Worm (Caenorhabditis elegans) whole organism, L3 larva: Measurements from ENCODE around the gene K10D11.5.

Experiments used
- R02D3.7 ChIP-seq: fragments of 150-350 bp; optimal IDR thresholded peaks from 2 replicates; lab custom pipeline; 2014; ENCODE audit warnings: missing biosample characterization, missing genetic modification characterization
- ZK546.5 ChIP-seq: sonication (generic microtip); optimal IDR thresholded peaks from 2 replicates; lab custom pipeline; 2017; ENCODE audit warnings: missing biosample characterization, missing genetic modification characterization
- ceh-16 ChIP-seq: sonication (generic microtip); optimal IDR thresholded peaks from 2 replicates; lab custom pipeline; 2017; ENCODE audit warnings: missing biosample characterization, missing genetic modification characterization
- ceh-82 ChIP-seq: fragments of 150-350 bp; optimal IDR thresholded peaks from 2 replicates; lab custom pipeline; 2014; ENCODE audit warnings: missing biosample characterization, missing genetic modification characterization
- ceh-9 ChIP-seq: sonication (generic microtip); optimal IDR thresholded peaks from 2 replicates; lab custom pipeline; 2018; ENCODE audit warnings: missing biosample characterization, missing genetic modification characterization
- daf-12 ChIP-seq: fragments of 150-350 bp; optimal IDR thresholded peaks from 2 replicates; lab custom pipeline; 2014; ENCODE audit warnings: missing biosample characterization, missing genetic modification reagents, missing genetic modification characterization
- egl-27 ChIP-seq: sonication (generic microtip); optimal IDR thresholded peaks from 4 replicates; lab custom pipeline; 2017; ENCODE audit warnings: missing biosample characterization, missing genetic modification reagents, missing genetic modification characterization
- egl-5 ChIP-seq: fragments of 150-350 bp; optimal IDR thresholded peaks from 2 replicates; lab custom pipeline; 2017; ENCODE audit warnings: missing biosample characterization, missing genetic modification reagents, missing genetic modification characterization, inconsistent platforms
- elt-1 ChIP-seq: fragments of 150-350 bp; optimal IDR thresholded peaks from 2 replicates; lab custom pipeline; 2014; ENCODE audit warnings: missing biosample characterization, missing genetic modification characterization
- elt-2 ChIP-seq: sonication (generic microtip); optimal IDR thresholded peaks from 2 replicates; lab custom pipeline; 2016; ENCODE audit warnings: missing genetic modification reagents, mild to moderate bottlenecking, missing genetic modification characterization, missing compliant biosample characterization
- elt-3 ChIP-seq, 3 experiments: fragments of 150-350 bp in 1 of 3; sonication (generic microtip) in 2 of 3; optimal IDR thresholded peaks; 2 replicates in 2 of 3; 4 replicates in 1 of 3; lab custom pipeline; 2014 to 2017; ENCODE audit warnings: missing biosample characterization in 3 of 3, missing genetic modification characterization in 3 of 3
- fkh-10 ChIP-seq: sonication (generic microtip); optimal IDR thresholded peaks from 2 replicates; lab custom pipeline; 2017; ENCODE audit warnings: missing biosample characterization, missing genetic modification reagents, missing genetic modification characterization
- fkh-2 ChIP-seq: fragments of 150-350 bp; optimal IDR thresholded peaks from 2 replicates; lab custom pipeline; 2014; ENCODE audit warnings: missing biosample characterization, missing genetic modification reagents, missing genetic modification characterization
- jun-1 ChIP-seq: fragments of 150-350 bp; optimal IDR thresholded peaks from 2 replicates; lab custom pipeline; 2014; ENCODE audit warnings: missing biosample characterization, missing genetic modification reagents, missing genetic modification characterization
- lin-39 ChIP-seq: fragments of 150-350 bp; optimal IDR thresholded peaks from 2 replicates; lab custom pipeline; 2018; ENCODE audit warnings: missing biosample characterization, missing genetic modification reagents, missing genetic modification characterization
- lsy-12 ChIP-seq: sonication (generic microtip); optimal IDR thresholded peaks from 2 replicates; lab custom pipeline; 2016; ENCODE audit warnings: mild to moderate bottlenecking, missing genetic modification characterization, missing compliant biosample characterization
- mml-1 ChIP-seq: fragments of 150-350 bp; sonication (generic microtip); optimal IDR thresholded peaks from 3 replicates; lab custom pipeline; 2014; ENCODE audit warnings: missing biosample characterization, missing genetic modification characterization
- nhr-12 ChIP-seq: fragments of 150-350 bp; optimal IDR thresholded peaks from 2 replicates; lab custom pipeline; 2014; ENCODE audit warnings: missing biosample characterization, missing genetic modification characterization
- nhr-23 ChIP-seq: fragments of 150-350 bp; optimal IDR thresholded peaks from 2 replicates; lab custom pipeline; 2014; ENCODE audit warnings: missing biosample characterization, missing genetic modification reagents, missing genetic modification characterization
- nhr-237 ChIP-seq: fragments of 150-350 bp; optimal IDR thresholded peaks from 2 replicates; lab custom pipeline; 2014; ENCODE audit warnings: missing biosample characterization, missing genetic modification characterization
- nhr-43 ChIP-seq: sonication (generic microtip); optimal IDR thresholded peaks from 2 replicates; lab custom pipeline; 2016; ENCODE audit warnings: mild to moderate bottlenecking, missing genetic modification characterization, missing compliant biosample characterization; ENCODE audit not compliant: poor library complexity, severe bottlenecking
- nhr-76 ChIP-seq: fragments of 150-350 bp; sonication (generic microtip); optimal IDR thresholded peaks from 5 replicates; lab custom pipeline; 2014; ENCODE audit warnings: missing biosample characterization, missing genetic modification characterization
- nhr-77 ChIP-seq: fragments of 150-350 bp; optimal IDR thresholded peaks from 2 replicates; lab custom pipeline; 2014; ENCODE audit warnings: missing biosample characterization, missing genetic modification characterization
- pqm-1 ChIP-seq: fragments of 150-350 bp; optimal IDR thresholded peaks from 2 replicates; lab custom pipeline; 2017; ENCODE audit warnings: missing biosample characterization, missing genetic modification characterization, inconsistent platforms
- sea-2 ChIP-seq: fragments of 150-350 bp; sonication (generic microtip); optimal IDR thresholded peaks from 4 replicates; lab custom pipeline; 2014; ENCODE audit warnings: missing biosample characterization, missing genetic modification reagents, missing genetic modification characterization
- skn-1 ChIP-seq: fragments of 150-350 bp; optimal IDR thresholded peaks from 2 replicates; lab custom pipeline; 2014; ENCODE audit warnings: missing biosample characterization, missing genetic modification characterization
- snpc-4 ChIP-seq: fragments of 150-350 bp; optimal IDR thresholded peaks from 2 replicates; lab custom pipeline; 2014; ENCODE audit warnings: missing biosample characterization, missing genetic modification characterization
- tbx-2 ChIP-seq: sonication (generic microtip); optimal IDR thresholded peaks from 2 replicates; lab custom pipeline; 2016; ENCODE audit warnings: mild to moderate bottlenecking, missing genetic modification characterization, missing compliant biosample characterization
- zag-1 ChIP-seq: fragments of 150-350 bp; optimal IDR thresholded peaks from 2 replicates; lab custom pipeline; 2014; ENCODE audit warnings: missing biosample characterization, missing genetic modification characterization
- ztf-11 ChIP-seq: fragments of 150-350 bp; optimal IDR thresholded peaks from 2 replicates; lab custom pipeline; 2014; ENCODE audit warnings: missing biosample characterization, missing genetic modification characterization

The K10D11.5 gene

ce11 chrIV:12999087-12999486, 7.4 kb upstream of the K10D11.5 start:
- TF ChIP-seq nhr-23 (peak; percentile 29), nhr-77 (tag; lab: Kevin White, UChicago) (no peak), skn-1 (tag; lab: Kevin White, UChicago) (no peak), R02D3.7 (tag; lab: Kevin White, UChicago) (no peak)

- peak; percentile 35 for TF ChIP-seq nhr-23
- TF ChIP-seq snpc-4, result no peak
- TF ChIP-seq elt-3 (tag; optimal IDR thresholded peaks at IDR 0.05; lab: Kevin White, UChicago), result peak in 1 of 3 experiments; percentile 8
Observed at ce11 chrIV:12997560-12997959, 5.9 kb upstream of the K10D11.5 start.

ce11 chrIV:12995886-12996285, 4.2 kb upstream of the K10D11.5 start, which contains the start of gene K10D11.7:
Gene K10D11.7, minus strand, starts transcription at chrIV:12995986.
- no peak for TF ChIP-seq ceh-9
- TF ChIP-seq ceh-82 (tag; lab: Kevin White, UChicago), result no peak

ce11 chrIV:12994376-12994775, 2.7 kb upstream of the K10D11.5 start, which contains the start of gene K10D11.4:
Gene K10D11.4, minus strand, starts transcription at chrIV:12994476.
- TF ChIP-seq nhr-77 (tag; lab: Kevin White, UChicago), result no peak
- TF ChIP-seq egl-5, result no peak
- TF ChIP-seq snpc-4, result no peak
- no peak for TF ChIP-seq nhr-12 (tag; lab: Kevin White, UChicago)
- no peak for TF ChIP-seq zag-1 (tag; lab: Kevin White, UChicago)
- TF ChIP-seq fkh-10, result no peak
- TF ChIP-seq jun-1 (tag; lab: Kevin White, UChicago), result no peak
- no peak for TF ChIP-seq ceh-9
- no peak for TF ChIP-seq elt-3 (tag; optimal IDR thresholded peaks at IDR 0.05; lab: Kevin White, UChicago)
- no peak for TF ChIP-seq daf-12 (tag; lab: Kevin White, UChicago)
- no peak for TF ChIP-seq mml-1

ce11 chrIV:12990638-12991037, 1.0 kb downstream of the K10D11.5 start:
- no peak for TF ChIP-seq elt-1 (tag; lab: Kevin White, UChicago)
- no peak for TF ChIP-seq lin-39
- TF ChIP-seq ceh-16 (tag; lab: Kevin White, UChicago), result no peak
- TF ChIP-seq lsy-12, result no peak
- TF ChIP-seq nhr-43, result no peak

ce11 chrIV:12989355-12989754, 2.3 kb downstream of the K10D11.5 start, which contains the start of gene K10D11.6:
Gene K10D11.6, minus strand, starts transcription at chrIV:12989455.
- TF ChIP-seq zag-1 (tag; lab: Kevin White, UChicago) (no peak), ceh-16 (tag; lab: Kevin White, UChicago) (no peak), nhr-237 (tag; lab: Kevin White, UChicago) (no peak), fkh-2 (tag; lab: Kevin White, UChicago) (no peak), pqm-1 (tag; lab: Kevin White, UChicago) (peak; percentile 15), tbx-2 (no peak), lin-39 (no peak), nhr-12 (tag; lab: Kevin White, UChicago) (no peak), elt-2 (peak; percentile 46)

- TF ChIP-seq elt-2 (peak; percentile 53), nhr-77 (tag; lab: Kevin White, UChicago) (no peak), pqm-1 (tag; lab: Kevin White, UChicago) (peak; percentile 37), ztf-11 (tag; lab: Kevin White, UChicago) (no peak), jun-1 (tag; lab: Kevin White, UChicago) (no peak)
- TF ChIP-seq, all 47 proteins: peak for 2
Observed at ce11 chrIV:12985961-12986360, 5.7 kb downstream of the K10D11.5 start, which contains the start of gene K10D11.3. Gene K10D11.3, minus strand, starts transcription at chrIV:12986134.

ce11 chrIV:12978307-12979036, 13.2 kb downstream of the K10D11.5 start, which contains the start of gene K10D11.2:
Gene K10D11.2, plus strand, starts transcription at chrIV:12978986.
- TF ChIP-seq nhr-76 (tag; lab: Kevin White, UChicago) (no peak), egl-27 (no peak), elt-1 (tag; lab: Kevin White, UChicago) (no peak), R02D3.7 (tag; lab: Kevin White, UChicago) (no peak), nhr-12 (tag; lab: Kevin White, UChicago) (no peak), sea-2 (GFP tag; lab: Kevin White, UChicago) (no peak), nhr-77 (tag; lab: Kevin White, UChicago) (no peak), pqm-1 (tag; lab: Kevin White, UChicago) (peak; percentile 51), skn-1 (tag; lab: Kevin White, UChicago) (no peak), fkh-2 (tag; lab: Kevin White, UChicago) (no peak), mml-1 (no peak), ztf-11 (tag; lab: Kevin White, UChicago) (no peak), elt-2 (peak; percentile 82), ZK546.5 (no peak)
- TF ChIP-seq, all 47 proteins: peak for 2
